Worm (Caenorhabditis elegans) whole organism, L3 larva: ENCODE results near the gene R01H10.4.
A peak's percentile ranks its signal among the peaks of the same experiment; 100 is the strongest.

Experiments
- R02D3.7 ChIP-seq: fragments of 150-350 bp; optimal IDR thresholded peaks from 2 replicates; lab custom pipeline; 2014; ENCODE audit warnings: missing biosample characterization, missing genetic modification characterization
- ZK546.5 ChIP-seq: sonication (generic microtip); optimal IDR thresholded peaks from 2 replicates; lab custom pipeline; 2017; ENCODE audit warnings: missing biosample characterization, missing genetic modification characterization
- aly-2 ChIP-seq: fragments of 150-350 bp; optimal IDR thresholded peaks from 2 replicates; lab custom pipeline; 2014; ENCODE audit warnings: missing biosample characterization, missing genetic modification characterization
- ceh-16 ChIP-seq: sonication (generic microtip); optimal IDR thresholded peaks from 2 replicates; lab custom pipeline; 2017; ENCODE audit warnings: missing biosample characterization, missing genetic modification characterization
- ceh-28 ChIP-seq: fragments of 150-350 bp; optimal IDR thresholded peaks from 2 replicates; lab custom pipeline; 2014; ENCODE audit warnings: missing biosample characterization, missing genetic modification reagents, missing genetic modification characterization
- ceh-82 ChIP-seq: fragments of 150-350 bp; optimal IDR thresholded peaks from 2 replicates; lab custom pipeline; 2014; ENCODE audit warnings: missing biosample characterization, missing genetic modification characterization
- daf-12 ChIP-seq: fragments of 150-350 bp; optimal IDR thresholded peaks from 2 replicates; lab custom pipeline; 2014; ENCODE audit warnings: missing biosample characterization, missing genetic modification reagents, missing genetic modification characterization
- egl-27 ChIP-seq: sonication (generic microtip); optimal IDR thresholded peaks from 4 replicates; lab custom pipeline; 2017; ENCODE audit warnings: missing biosample characterization, missing genetic modification reagents, missing genetic modification characterization
- egl-5 ChIP-seq: fragments of 150-350 bp; optimal IDR thresholded peaks from 2 replicates; lab custom pipeline; 2017; ENCODE audit warnings: missing biosample characterization, missing genetic modification reagents, missing genetic modification characterization, inconsistent platforms
- elt-1 ChIP-seq: fragments of 150-350 bp; optimal IDR thresholded peaks from 2 replicates; lab custom pipeline; 2014; ENCODE audit warnings: missing biosample characterization, missing genetic modification characterization
- elt-2 ChIP-seq: sonication (generic microtip); optimal IDR thresholded peaks from 2 replicates; lab custom pipeline; 2016; ENCODE audit warnings: missing genetic modification reagents, mild to moderate bottlenecking, missing genetic modification characterization, missing compliant biosample characterization
- elt-3 ChIP-seq, 3 experiments: fragments of 150-350 bp in 1 of 3; sonication (generic microtip) in 2 of 3; optimal IDR thresholded peaks; 2 replicates in 2 of 3; 4 replicates in 1 of 3; lab custom pipeline; 2014 to 2017; ENCODE audit warnings: missing biosample characterization in 3 of 3, missing genetic modification characterization in 3 of 3
- eor-1 ChIP-seq, 2 experiments: fragments of 150-350 bp; optimal IDR thresholded peaks; 2 replicates each; lab custom pipeline; 2014 to 2018; ENCODE audit warnings: missing biosample characterization in 2 of 2, missing genetic modification characterization in 2 of 2
- fkh-10 ChIP-seq: sonication (generic microtip); optimal IDR thresholded peaks from 2 replicates; lab custom pipeline; 2017; ENCODE audit warnings: missing biosample characterization, missing genetic modification reagents, missing genetic modification characterization
- hmg-11 ChIP-seq: sonication (generic microtip); optimal IDR thresholded peaks from 2 replicates; lab custom pipeline; 2016; ENCODE audit warnings: missing genetic modification characterization, missing compliant biosample characterization
- lin-15B ChIP-seq: fragments of 150-350 bp; optimal IDR thresholded peaks from 2 replicates; lab custom pipeline; 2014; ENCODE audit warnings: missing biosample characterization, missing genetic modification characterization
- lin-39 ChIP-seq: fragments of 150-350 bp; optimal IDR thresholded peaks from 2 replicates; lab custom pipeline; 2018; ENCODE audit warnings: missing biosample characterization, missing genetic modification reagents, missing genetic modification characterization
- mdl-1 ChIP-seq: fragments of 150-350 bp; optimal IDR thresholded peaks from 2 replicates; lab custom pipeline; 2014; ENCODE audit warnings: missing biosample characterization, missing genetic modification characterization
- mml-1 ChIP-seq: fragments of 150-350 bp; sonication (generic microtip); optimal IDR thresholded peaks from 3 replicates; lab custom pipeline; 2014; ENCODE audit warnings: missing biosample characterization, missing genetic modification characterization
- nfya-1 ChIP-seq: sonication (generic microtip); optimal IDR thresholded peaks from 2 replicates; lab custom pipeline; 2017; ENCODE audit warnings: missing genetic modification characterization, mild to moderate bottlenecking, missing compliant biosample characterization, antibody characterized with exemption, moderate library complexity; ENCODE audit not compliant: insufficient read depth
- nhr-12 ChIP-seq: fragments of 150-350 bp; optimal IDR thresholded peaks from 2 replicates; lab custom pipeline; 2014; ENCODE audit warnings: missing biosample characterization, missing genetic modification characterization
- nhr-23 ChIP-seq: fragments of 150-350 bp; optimal IDR thresholded peaks from 2 replicates; lab custom pipeline; 2014; ENCODE audit warnings: missing biosample characterization, missing genetic modification reagents, missing genetic modification characterization
- nhr-237 ChIP-seq: fragments of 150-350 bp; optimal IDR thresholded peaks from 2 replicates; lab custom pipeline; 2014; ENCODE audit warnings: missing biosample characterization, missing genetic modification characterization
- nhr-25 ChIP-seq: sonication (generic microtip); optimal IDR thresholded peaks from 2 replicates; lab custom pipeline; 2017; ENCODE audit warnings: missing biosample characterization, missing genetic modification characterization
- nhr-28 ChIP-seq: fragments of 150-350 bp; optimal IDR thresholded peaks from 2 replicates; lab custom pipeline; 2014; ENCODE audit warnings: missing biosample characterization, missing genetic modification characterization
- nhr-43 ChIP-seq: sonication (generic microtip); optimal IDR thresholded peaks from 2 replicates; lab custom pipeline; 2016; ENCODE audit warnings: mild to moderate bottlenecking, missing genetic modification characterization, missing compliant biosample characterization; ENCODE audit not compliant: poor library complexity, severe bottlenecking
- nhr-67 ChIP-seq: fragments of 150-350 bp; optimal IDR thresholded peaks from 2 replicates; lab custom pipeline; 2014; ENCODE audit warnings: missing biosample characterization, missing genetic modification characterization
- nhr-77 ChIP-seq: fragments of 150-350 bp; optimal IDR thresholded peaks from 2 replicates; lab custom pipeline; 2014; ENCODE audit warnings: missing biosample characterization, missing genetic modification characterization
- pha-4 ChIP-seq: fragments of 150-350 bp; optimal IDR thresholded peaks from 2 replicates; lab custom pipeline; 2014; ENCODE audit warnings: missing biosample characterization, missing genetic modification reagents, missing genetic modification characterization
- pqm-1 ChIP-seq: fragments of 150-350 bp; optimal IDR thresholded peaks from 2 replicates; lab custom pipeline; 2017; ENCODE audit warnings: missing biosample characterization, missing genetic modification characterization, inconsistent platforms
- sea-2 ChIP-seq: fragments of 150-350 bp; sonication (generic microtip); optimal IDR thresholded peaks from 4 replicates; lab custom pipeline; 2014; ENCODE audit warnings: missing biosample characterization, missing genetic modification reagents, missing genetic modification characterization
- skn-1 ChIP-seq: fragments of 150-350 bp; optimal IDR thresholded peaks from 2 replicates; lab custom pipeline; 2014; ENCODE audit warnings: missing biosample characterization, missing genetic modification characterization
- tbx-2 ChIP-seq: sonication (generic microtip); optimal IDR thresholded peaks from 2 replicates; lab custom pipeline; 2016; ENCODE audit warnings: mild to moderate bottlenecking, missing genetic modification characterization, missing compliant biosample characterization
- unc-39 ChIP-seq: sonication (generic microtip); optimal IDR thresholded peaks from 4 replicates; lab custom pipeline; 2017; ENCODE audit warnings: missing biosample characterization, missing genetic modification characterization
- unc-62 ChIP-seq: fragments of 150-350 bp; sonication (generic microtip); optimal IDR thresholded peaks from 4 replicates; lab custom pipeline; 2014; ENCODE audit warnings: missing biosample characterization, missing genetic modification reagents, missing genetic modification characterization
- ztf-11 ChIP-seq: fragments of 150-350 bp; optimal IDR thresholded peaks from 2 replicates; lab custom pipeline; 2014; ENCODE audit warnings: missing biosample characterization, missing genetic modification characterization

The R01H10.4 gene

ce11 chrIII:10284214-10284613 lies 29.6 kb downstream of the R01H10.4 start (continued):
- TF ChIP-seq lin-39 (peak; percentile 94), nhr-28 (tag; lab: Kevin White, UChicago) (no peak), pha-4 (tag; lab: Kevin White, UChicago) (no peak), aly-2 (tag; lab: Kevin White, UChicago) (no peak), sea-2 (peak; percentile 8), nhr-67 (tag; lab: Kevin White, UChicago) (no peak), nhr-237 (tag; lab: Kevin White, UChicago) (no peak), mdl-1 (tag; lab: Kevin White, UChicago) (peak; percentile 12), daf-12 (no peak), elt-2 (tag; lab: Kevin White, UChicago) (no peak), fkh-10 (peak; percentile 87), mml-1 (tag; lab: Kevin White, UChicago) (no peak), pqm-1 (tag; lab: Kevin White, UChicago) (no peak), ceh-16 (tag; lab: Kevin White, UChicago) (no peak), ceh-28 (tag; lab: Kevin White, UChicago) (peak; percentile 31), elt-1 (peak; percentile 13)

- TF ChIP-seq unc-39 (tag; lab: Kevin White, UChicago), result no peak
- TF ChIP-seq egl-5 (tag; lab: Kevin White, UChicago), result no peak
- no peak for TF ChIP-seq unc-62 (GFP tag; lab: Kevin White, UChicago)
- no peak for TF ChIP-seq tbx-2 (tag; lab: Kevin White, UChicago)
- TF ChIP-seq aly-2 (tag; lab: Kevin White, UChicago), result no peak
Observed at ce11 chrIII:10285623-10286022, 31.0 kb downstream of the R01H10.4 start, which contains the start of gene K10G9.2. Gene K10G9.2 (plus strand): TSS chrIII:10285923.

ce11 chrIII:10289790-10290189 lies 35.2 kb downstream of the R01H10.4 start:
- TF ChIP-seq nhr-28 (tag; lab: Kevin White, UChicago) (no peak), nhr-43 (tag; lab: Kevin White, UChicago) (peak; percentile 24)
- TF ChIP-seq, all 47 proteins: peak for 1

- TF ChIP-seq nhr-25 (no peak), nhr-23 (tag; lab: Kevin White, UChicago) (peak; percentile 47), nhr-43 (tag; lab: Kevin White, UChicago) (peak; percentile 63)
Observed at ce11 chrIII:10290541-10290940, 35.9 kb downstream of the R01H10.4 start.

ce11 chrIII:10293362-10293761 lies 38.7 kb downstream of the R01H10.4 start:
- peak in 1 of 3 experiments; percentile 56 for TF ChIP-seq elt-3 (tag; optimal IDR thresholded peaks at IDR 0.05; lab: Kevin White, UChicago)
- no peak for TF ChIP-seq ZK546.5 (tag; lab: Kevin White, UChicago)

ce11 chrIII:10293946-10294345 lies 39.3 kb downstream of the R01H10.4 start:
- no peak for TF ChIP-seq egl-27 (tag; lab: Kevin White, UChicago)
- TF ChIP-seq R02D3.7 (tag; lab: Kevin White, UChicago), result no peak
- TF ChIP-seq elt-2 (tag; lab: Kevin White, UChicago), result no peak
- TF ChIP-seq sea-2, result no peak
- no peak for TF ChIP-seq eor-1 (tag; optimal IDR thresholded peaks at IDR 0.05; lab: Kevin White, UChicago)
- no peak for TF ChIP-seq nfya-1 (tag; lab: Kevin White, UChicago)
- TF ChIP-seq daf-12, result no peak
- TF ChIP-seq ceh-82 (tag; lab: Kevin White, UChicago), result no peak

- no peak for TF ChIP-seq eor-1 (tag; optimal IDR thresholded peaks at IDR 0.05; lab: Kevin White, UChicago)
- TF ChIP-seq elt-3 (tag; optimal IDR thresholded peaks at IDR 0.05; lab: Kevin White, UChicago), result no peak
- TF ChIP-seq ztf-11, result no peak
- no peak for TF ChIP-seq nhr-12 (tag; lab: Kevin White, UChicago)
- no peak for TF ChIP-seq ceh-82 (tag; lab: Kevin White, UChicago)
- TF ChIP-seq mdl-1 (tag; lab: Kevin White, UChicago), result no peak
- TF ChIP-seq pqm-1 (tag; lab: Kevin White, UChicago), result no peak
- TF ChIP-seq fkh-10, result no peak
- TF ChIP-seq lin-15B (tag; lab: Kevin White, UChicago), result no peak
- TF ChIP-seq sea-2, result no peak
- no peak for TF ChIP-seq nhr-77 (tag; lab: Kevin White, UChicago)
- no peak for TF ChIP-seq ZK546.5 (tag; lab: Kevin White, UChicago)
- TF ChIP-seq pha-4 (tag; lab: Kevin White, UChicago), result no peak
- no peak for TF ChIP-seq skn-1 (tag; lab: Kevin White, UChicago)
- TF ChIP-seq elt-1, result no peak
- TF ChIP-seq hmg-11, result no peak
- TF ChIP-seq nhr-67 (tag; lab: Kevin White, UChicago), result no peak
- TF ChIP-seq elt-2 (tag; lab: Kevin White, UChicago), result no peak
Observed at ce11 chrIII:10294837-10295236, 40.2 kb downstream of the R01H10.4 start, which contains the start of gene vglu-2. Gene vglu-2 (plus strand): TSS chrIII:10295137.
